Fruit fly (Drosophila melanogaster) whole organism, prepupa: ENCODE data around the gene CCHa2.

Source experiments
- Blimp-1 ChIP-seq: fragments of 200-800 bp; sonication (Bioruptor generic); optimal IDR thresholded peaks from 3 replicates; lab custom pipeline; 2017; ENCODE audit warnings: missing biosample characterization, missing genetic modification characterization, mild to moderate bottlenecking, moderate library complexity, missing genetic modification reagents
- CG10669 ChIP-seq: fragments of 200-800 bp; sonication (Bioruptor generic); optimal IDR thresholded peaks from 3 replicates; lab custom pipeline; 2018; ENCODE audit warnings: missing biosample characterization, mild to moderate bottlenecking, missing genetic modification characterization, moderate library complexity
- CG11294 ChIP-seq: fragments of 200-800 bp; sonication (Bioruptor generic); IDR thresholded peaks from 2 replicates; pipeline ENCODE4 v1.3.6; 2022; ENCODE audit warnings: missing biosample characterization, missing genetic modification characterization
- CG11762 ChIP-seq: fragments of 200-800 bp; sonication (Bioruptor generic); optimal IDR thresholded peaks from 3 replicates; lab custom pipeline; 2016; ENCODE audit warnings: missing biosample characterization, missing genetic modification characterization; ENCODE audit not compliant: insufficient read depth
- CG11902 ChIP-seq: fragments of 200-800 bp; sonication (Bioruptor generic); optimal IDR thresholded peaks from 3 replicates; lab custom pipeline; 2016; ENCODE audit warnings: missing biosample characterization, missing genetic modification characterization
- CG15336 ChIP-seq: fragments of 200-800 bp; sonication (Bioruptor generic); IDR thresholded peaks from 2 replicates; pipeline ENCODE4 v1.3.6; 2022; ENCODE audit warnings: missing biosample characterization, missing genetic modification characterization
- CG16779 ChIP-seq: fragments of 200-800 bp; sonication (Bioruptor generic); optimal IDR thresholded peaks from 3 replicates; lab custom pipeline; 2017; ENCODE audit warnings: missing biosample characterization, mild to moderate bottlenecking, missing genetic modification characterization
- CG3032 ChIP-seq: fragments of 200-800 bp; optimal IDR thresholded peaks from 2 replicates; lab custom pipeline; 2019; ENCODE audit warnings: missing biosample characterization, mild to moderate bottlenecking, missing genetic modification characterization, moderate library complexity
- CG4318 ChIP-seq: fragments of 200-800 bp; sonication (Bioruptor generic); optimal IDR thresholded peaks from 3 replicates; lab custom pipeline; 2017; ENCODE audit warnings: missing biosample characterization, mild to moderate bottlenecking, missing genetic modification characterization
- CG6792 ChIP-seq: fragments of 200-800 bp; sonication (Bioruptor generic); optimal IDR thresholded peaks from 3 replicates; lab custom pipeline; 2016; ENCODE audit warnings: missing biosample characterization, missing genetic modification characterization
- CG6808 ChIP-seq: fragments of 200-800 bp; sonication (Bioruptor generic); optimal IDR thresholded peaks from 3 replicates; lab custom pipeline; 2017; ENCODE audit warnings: missing biosample characterization, missing genetic modification characterization, mild to moderate bottlenecking, moderate library complexity, missing genetic modification reagents
- CG6854 ChIP-seq: fragments of 200-800 bp; sonication (Bioruptor generic); optimal IDR thresholded peaks from 2 replicates; lab custom pipeline; 2017; ENCODE audit warnings: missing biosample characterization, mild to moderate bottlenecking, missing genetic modification characterization
- CG8119 ChIP-seq: fragments of 200-800 bp; sonication (Bioruptor generic); IDR thresholded peaks from 3 replicates; pipeline ENCODE4 v1.3.6; 2022; ENCODE audit warnings: missing biosample characterization, missing genetic modification characterization
- Eip78C ChIP-seq: fragments of 200-800 bp; sonication (Bioruptor generic); peaks from one replicate; lab custom pipeline; 2016; ENCODE audit warnings: missing biosample characterization, missing genetic modification characterization
- Eip93F ChIP-seq: fragments of 200-800 bp; sonication (Bioruptor generic); optimal IDR thresholded peaks from 2 replicates; lab custom pipeline; 2016; ENCODE audit warnings: missing biosample characterization, mild to moderate bottlenecking, missing genetic modification characterization
- Ets21C ChIP-seq: fragments of 200-800 bp; sonication (Bioruptor generic); optimal IDR thresholded peaks from 3 replicates; lab custom pipeline; 2016; ENCODE audit warnings: missing biosample characterization, missing genetic modification characterization
- Ets96B ChIP-seq: fragments of 200-800 bp; optimal IDR thresholded peaks from 2 replicates; lab custom pipeline; 2019; ENCODE audit warnings: missing biosample characterization, mild to moderate bottlenecking, missing genetic modification characterization, moderate library complexity
- Gug ChIP-seq: fragments of 200-800 bp; sonication (Bioruptor generic); IDR thresholded peaks from 2 replicates; pipeline ENCODE4 v1.3.6; 2022; ENCODE audit warnings: missing biosample characterization, missing genetic modification characterization
- Hr38 ChIP-seq: sonication (Bioruptor generic); optimal IDR thresholded peaks from 2 replicates; lab custom pipeline; 2016; ENCODE audit warnings: missing biosample characterization, missing genetic modification characterization
- Hr39 ChIP-seq: fragments of 200-800 bp; sonication (Bioruptor generic); optimal IDR thresholded peaks from 2 replicates; lab custom pipeline; 2016; ENCODE audit warnings: missing biosample characterization, missing genetic modification characterization
- Hr4 ChIP-seq: fragments of 200-800 bp; sonication (Bioruptor generic); optimal IDR thresholded peaks from 3 replicates; lab custom pipeline; 2016; ENCODE audit warnings: missing biosample characterization, missing genetic modification characterization
- Lpt ChIP-seq: fragments of 200-800 bp; sonication (Bioruptor generic); optimal IDR thresholded peaks from 3 replicates; lab custom pipeline; 2016; ENCODE audit warnings: missing biosample characterization, missing genetic modification characterization
- Met ChIP-seq: fragments of 200-800 bp; sonication (Bioruptor generic); optimal IDR thresholded peaks from 3 replicates; lab custom pipeline; 2016; ENCODE audit warnings: missing biosample characterization, missing genetic modification characterization
- OdsH ChIP-seq: fragments of 200-800 bp; sonication (Bioruptor generic); optimal IDR thresholded peaks from 3 replicates; lab custom pipeline; 2016; ENCODE audit warnings: missing biosample characterization, missing genetic modification characterization
- Sox102F ChIP-seq: fragments of 200-800 bp; sonication (Bioruptor generic); optimal IDR thresholded peaks from 2 replicates; lab custom pipeline; 2016; ENCODE audit warnings: missing biosample characterization, mild to moderate bottlenecking, missing genetic modification characterization
- Sox14 ChIP-seq: fragments of 200-800 bp; sonication (Bioruptor generic); optimal IDR thresholded peaks from 3 replicates; lab custom pipeline; 2016; ENCODE audit warnings: missing biosample characterization, missing genetic modification characterization
- achi ChIP-seq: fragments of 200-800 bp; sonication (Bioruptor generic); optimal IDR thresholded peaks from 3 replicates; lab custom pipeline; 2016; ENCODE audit warnings: missing biosample characterization, missing genetic modification characterization
- acj6 ChIP-seq: fragments of 200-800 bp; sonication (Bioruptor generic); optimal IDR thresholded peaks from 3 replicates; lab custom pipeline; 2016; ENCODE audit warnings: missing biosample characterization, missing genetic modification characterization
- cyc ChIP-seq: fragments of 200-800 bp; sonication (Bioruptor generic); optimal IDR thresholded peaks from 3 replicates; lab custom pipeline; 2016; ENCODE audit warnings: missing biosample characterization, missing genetic modification characterization
- dac ChIP-seq: fragments of 200-800 bp; sonication (Bioruptor generic); optimal IDR thresholded peaks from 2 replicates; lab custom pipeline; 2017; ENCODE audit warnings: missing biosample characterization, mild to moderate bottlenecking, missing genetic modification characterization
- dsx ChIP-seq: fragments of 200-800 bp; optimal IDR thresholded peaks from 3 replicates; lab custom pipeline; 2019; ENCODE audit warnings: missing biosample characterization, mild to moderate bottlenecking, missing genetic modification characterization, moderate library complexity; ENCODE audit not compliant: poor library complexity, severe bottlenecking
- eg ChIP-seq: fragments of 200-800 bp; sonication (Bioruptor generic); IDR thresholded peaks from 3 replicates; pipeline ENCODE4 v1.3.6; 2022; ENCODE audit warnings: missing biosample characterization, missing genetic modification characterization
- fkh ChIP-seq: fragments of 200-800 bp; sonication (Bioruptor generic); optimal IDR thresholded peaks from 3 replicates; lab custom pipeline; 2017; ENCODE audit warnings: missing biosample characterization, mild to moderate bottlenecking, missing genetic modification characterization, moderate library complexity
- ss ChIP-seq, 2 experiments: fragments of 200-800 bp; sonication (Bioruptor generic); optimal IDR thresholded peaks; 2 replicates in 1 of 2; 3 replicates in 1 of 2; lab custom pipeline; 2017 to 2018; ENCODE audit warnings: mild to moderate bottlenecking in 2 of 2, missing biosample characterization in 2 of 2, missing genetic modification characterization in 2 of 2, moderate library complexity in 1 of 2
- svp ChIP-seq: fragments of 200-800 bp; sonication (Bioruptor generic); peaks from one replicate; lab custom pipeline; 2016; ENCODE audit warnings: missing biosample characterization, missing genetic modification characterization
- topi ChIP-seq: fragments of 200-800 bp; sonication (Bioruptor generic); optimal IDR thresholded peaks from 3 replicates; lab custom pipeline; 2016; ENCODE audit warnings: missing biosample characterization, missing genetic modification characterization
- vri ChIP-seq: fragments of 200-800 bp; sonication (Bioruptor generic); optimal IDR thresholded peaks from 3 replicates; lab custom pipeline; 2016; ENCODE audit warnings: missing biosample characterization, mild to moderate bottlenecking, missing genetic modification characterization

Gene CCHa2

dm6 chr3R:13412704-13413103 is 17.7 kb upstream of the CCHa2 start (continued):
- TF ChIP-seq Gug (GFP tag; lab: Robert Waterston, UW) (no peak), CG4318 (GFP tag; lab: Kevin White, UChicago) (peak; percentile 28), vri (GFP tag; lab: Kevin White, UChicago) (no peak), topi (no peak), Blimp-1 (no peak), CG11762 (no peak), Eip78C (peak; percentile 62), ss (GFP tag; optimal IDR thresholded peaks at IDR 0.05; lab: Kevin White, UChicago) (no peak), cyc (GFP tag; lab: Kevin White, UChicago) (no peak), Hr39 (no peak), CG15336 (GFP tag; lab: Robert Waterston, UW) (peak; percentile 40; the same call in 1 of the 2 replicates), Eip93F (GFP tag; lab: Kevin White, UChicago) (no peak), CG6854 (GFP tag; lab: Kevin White, UChicago) (no peak), Ets96B (tag; lab: Kevin White, UChicago) (no peak), Sox14 (GFP tag; lab: Kevin White, UChicago) (no peak), Hr4 (peak; percentile 66), fkh (GFP tag; lab: Kevin White, UChicago) (no peak), Ets21C (GFP tag; lab: Kevin White, UChicago) (no peak), Lpt (peak; percentile 5), Sox102F (GFP tag; lab: Kevin White, UChicago) (no peak), CG6792 (GFP tag; lab: Kevin White, UChicago) (no peak), CG16779 (no peak)
- TF ChIP-seq, all 60 proteins: peak for 10

- TF ChIP-seq svp (peak; percentile 55), dsx (GFP tag; lab: Kevin White, UChicago) (peak; percentile 23), CG10669 (GFP tag; lab: Kevin White, UChicago) (no peak), Eip78C (peak; percentile 1), CG16779 (no peak), Hr38 (GFP tag; lab: Kevin White, UChicago) (no peak), CG4318 (GFP tag; lab: Kevin White, UChicago) (no peak)
- TF ChIP-seq, all 60 proteins: peak for 3
Observed at dm6 chr3R:13406898-13407297, 11.9 kb upstream of the CCHa2 start, which contains the start of gene yellow-e2. yellow-e2 (minus strand) TSS chr3R:13406998.

dm6 chr3R:13404841-13405441 is 9.9 kb upstream of the CCHa2 start, which contains the start of gene yellow-e3:
yellow-e3 (minus strand) TSS chr3R:13404870.
- TF ChIP-seq acj6 (GFP tag; lab: Kevin White, UChicago) (no peak), Met (GFP tag; lab: Kevin White, UChicago) (no peak), vri (GFP tag; lab: Kevin White, UChicago) (no peak), CG6808 (GFP tag; lab: Kevin White, UChicago) (no peak), Sox102F (GFP tag; lab: Kevin White, UChicago) (no peak), eg (GFP tag; lab: Robert Waterston, UW) (no peak), achi (GFP tag; lab: Kevin White, UChicago) (no peak), CG8119 (GFP tag; lab: Robert Waterston, UW) (no peak), svp (no peak), Eip93F (GFP tag; lab: Kevin White, UChicago) (no peak), Ets96B (tag; lab: Kevin White, UChicago) (no peak), Eip78C (no peak), CG11902 (GFP tag; lab: Kevin White, UChicago) (no peak), CG6792 (GFP tag; lab: Kevin White, UChicago) (no peak), fkh (GFP tag; lab: Kevin White, UChicago) (no peak), OdsH (GFP tag; lab: Kevin White, UChicago) (no peak), CG11294 (no peak), dac (GFP tag; lab: Kevin White, UChicago) (no peak), Hr4 (no peak), CG3032 (no peak)
